Fruit fly (Drosophila melanogaster): ENCODE data around the gene mtm.
A peak's percentile ranks its signal among the peaks of the same experiment; 100 is the strongest.

mtm gene

dm6 chr2L:6073894-6074293 lies 37.1 kb upstream of the mtm start:
- TF ChIP-seq rn (GFP tag; IDR thresholded peaks at IDR 0.05) (no peak), CG17806 (tag; optimal IDR thresholded peaks at IDR 0.05) (no peak), Snoo (tag; optimal IDR thresholded peaks at IDR 0.05) (no peak), Ets98B (GFP tag; IDR thresholded peaks at IDR 0.05) (no peak), EcR (GFP tag; optimal IDR thresholded peaks at IDR 0.05) (no peak), CG9948 (tag; optimal IDR thresholded peaks at IDR 0.05) (no peak), CG4496 (GFP tag; IDR thresholded peaks at IDR 0.05) (no peak), CG8301 (tag; optimal IDR thresholded peaks at IDR 0.05) (no peak), D1 (tag; optimal IDR thresholded peaks at IDR 0.05) (no peak), CG34367 (tag; optimal IDR thresholded peaks at IDR 0.05) (no peak), CG10348 (GFP tag; IDR thresholded peaks at IDR 0.05) (no peak), CG8159 (tag; optimal IDR thresholded peaks at IDR 0.05) (no peak), CG13204 (GFP tag; optimal IDR thresholded peaks at IDR 0.05) (no peak), Pif1B (GFP tag; optimal IDR thresholded peaks at IDR 0.05) (no peak), fd96Ca (GFP tag; IDR thresholded peaks at IDR 0.05) (no peak)

dm6 chr2L:6072124-6072523 lies 35.3 kb upstream of the mtm start:
- no peak for TF ChIP-seq Snoo (tag; optimal IDR thresholded peaks at IDR 0.05)
- TF ChIP-seq D1 (tag; optimal IDR thresholded peaks at IDR 0.05), result no peak
- TF ChIP-seq Pif1A (GFP tag; optimal IDR thresholded peaks at IDR 0.05), result no peak
- TF ChIP-seq CG34367 (tag; optimal IDR thresholded peaks at IDR 0.05), result no peak
- no peak for TF ChIP-seq CG10348 (GFP tag; IDR thresholded peaks at IDR 0.05)
- no peak for TF ChIP-seq fd96Ca (GFP tag; IDR thresholded peaks at IDR 0.05)
- TF ChIP-seq CG15710 (tag; optimal IDR thresholded peaks at IDR 0.05), result no peak
- TF ChIP-seq CG9948 (tag; optimal IDR thresholded peaks at IDR 0.05), result no peak
- TF ChIP-seq CG32121 (GFP tag; IDR thresholded peaks at IDR 0.05), result no peak
- TF ChIP-seq CG8159 (tag; optimal IDR thresholded peaks at IDR 0.05), result no peak
- TF ChIP-seq Pif1B (GFP tag; optimal IDR thresholded peaks at IDR 0.05), result no peak
- TF ChIP-seq gl (tag; optimal IDR thresholded peaks at IDR 0.05), result no peak
- no peak for TF ChIP-seq CG14655 (GFP tag; optimal IDR thresholded peaks at IDR 0.05)
- no peak for TF ChIP-seq CG17806 (tag; optimal IDR thresholded peaks at IDR 0.05)
- TF ChIP-seq EcR (GFP tag; optimal IDR thresholded peaks at IDR 0.05), result no peak
- no peak for TF ChIP-seq CG13204 (GFP tag; optimal IDR thresholded peaks at IDR 0.05)

- TF ChIP-seq Pif1A (GFP tag; optimal IDR thresholded peaks at IDR 0.05) (no peak), CG10348 (GFP tag; IDR thresholded peaks at IDR 0.05) (no peak), CG34367 (tag; optimal IDR thresholded peaks at IDR 0.05) (peak; percentile 18), CG17806 (tag; optimal IDR thresholded peaks at IDR 0.05) (peak; percentile 33), CG15710 (tag; optimal IDR thresholded peaks at IDR 0.05) (peak; percentile 50), gl (tag; optimal IDR thresholded peaks at IDR 0.05) (no peak), Ets98B (GFP tag; IDR thresholded peaks at IDR 0.05) (peak; percentile 58; the same call in 1 of the 2 replicates), CG9948 (tag; optimal IDR thresholded peaks at IDR 0.05) (peak; percentile 22), Snoo (tag; optimal IDR thresholded peaks at IDR 0.05) (peak; percentile 49), CG8301 (tag; optimal IDR thresholded peaks at IDR 0.05) (peak; percentile 50), CG12605 (GFP tag; IDR thresholded peaks at IDR 0.05) (0 out of 2 replicates have a peak, but pooled peaks have one; percentile 33), fd96Ca (GFP tag; IDR thresholded peaks at IDR 0.05) (peak; percentile 56; the same call in 1 of the 3 replicates), Pif1B (GFP tag; optimal IDR thresholded peaks at IDR 0.05) (no peak), D1 (tag; optimal IDR thresholded peaks at IDR 0.05) (no peak), CG13204 (GFP tag; optimal IDR thresholded peaks at IDR 0.05) (no peak), CG4496 (GFP tag; IDR thresholded peaks at IDR 0.05) (peak; percentile 76), CG8159 (tag; optimal IDR thresholded peaks at IDR 0.05) (no peak), rn (GFP tag; IDR thresholded peaks at IDR 0.05) (peak; percentile 36; the same call in 1 of the 2 replicates), EcR (GFP tag; optimal IDR thresholded peaks at IDR 0.05) (no peak), CG14655 (GFP tag; optimal IDR thresholded peaks at IDR 0.05) (no peak), CG32121 (GFP tag; IDR thresholded peaks at IDR 0.05) (0 out of 2 replicates have a peak, but pooled peaks have one; percentile 34)
Observed at dm6 chr2L:6070656-6071231, 33.9 kb upstream of the mtm start, which contains the start of the genes CG9154 and Kr-h2. CG9154 (minus strand) TSS chr2L:6070686. Kr-h2 (plus strand) TSS chr2L:6070990.

dm6 chr2L:6068544-6069251 lies 31.9 kb upstream of the mtm start, which contains the start of the genes CG9150 and Pfdn1:
CG9150 (minus strand) TSS chr2L:6068594.
Pfdn1 (plus strand) TSS chr2L:6069079.
- TF ChIP-seq CG32121 (GFP tag; IDR thresholded peaks at IDR 0.05) (no peak), Pif1B (GFP tag; optimal IDR thresholded peaks at IDR 0.05) (no peak), Pif1A (GFP tag; optimal IDR thresholded peaks at IDR 0.05) (no peak), D1 (tag; optimal IDR thresholded peaks at IDR 0.05) (no peak), CG34367 (tag; optimal IDR thresholded peaks at IDR 0.05) (no peak), CG12605 (GFP tag; IDR thresholded peaks at IDR 0.05) (no peak), rn (GFP tag; IDR thresholded peaks at IDR 0.05) (no peak), CG4496 (GFP tag; IDR thresholded peaks at IDR 0.05) (0 out of 3 replicates have a peak, but pooled peaks have one; percentile 19), Ets98B (GFP tag; IDR thresholded peaks at IDR 0.05) (peak; percentile 18; the same call in 1 of the 2 replicates), CG13204 (GFP tag; optimal IDR thresholded peaks at IDR 0.05) (no peak)

- peak; percentile 100 for TF ChIP-seq CG14655 (GFP tag; optimal IDR thresholded peaks at IDR 0.05)
- peak; percentile 99 for TF ChIP-seq CG8301 (tag; optimal IDR thresholded peaks at IDR 0.05)
- TF ChIP-seq CG8159 (tag; optimal IDR thresholded peaks at IDR 0.05), result peak; percentile 99
- peak; percentile 100 for TF ChIP-seq CG4496 (GFP tag; IDR thresholded peaks at IDR 0.05)
- TF ChIP-seq CG17806 (tag; optimal IDR thresholded peaks at IDR 0.05), result peak; percentile 99
- peak; percentile 100 for TF ChIP-seq CG15710 (tag; optimal IDR thresholded peaks at IDR 0.05)
- peak; percentile 100 for TF ChIP-seq Pif1B (GFP tag; optimal IDR thresholded peaks at IDR 0.05)
- TF ChIP-seq EcR (GFP tag; optimal IDR thresholded peaks at IDR 0.05), result peak; percentile 79
- peak; percentile 100 for TF ChIP-seq CG34367 (tag; optimal IDR thresholded peaks at IDR 0.05)
- peak; percentile 97 for TF ChIP-seq CG13204 (GFP tag; optimal IDR thresholded peaks at IDR 0.05)
- TF ChIP-seq CG12605 (GFP tag; IDR thresholded peaks at IDR 0.05), result peak; percentile 100
- peak; percentile 99 for TF ChIP-seq CG32121 (GFP tag; IDR thresholded peaks at IDR 0.05)
- peak; percentile 100 for TF ChIP-seq Snoo (tag; optimal IDR thresholded peaks at IDR 0.05)
- peak; percentile 98 for TF ChIP-seq rn (GFP tag; IDR thresholded peaks at IDR 0.05)
- peak; percentile 98 for TF ChIP-seq CG10348 (GFP tag; IDR thresholded peaks at IDR 0.05)
- TF ChIP-seq Ets98B (GFP tag; IDR thresholded peaks at IDR 0.05), result peak; percentile 99
- peak; percentile 98 for TF ChIP-seq gl (tag; optimal IDR thresholded peaks at IDR 0.05)
- peak; percentile 98 for TF ChIP-seq fd96Ca (GFP tag; IDR thresholded peaks at IDR 0.05)
- peak; percentile 100 for TF ChIP-seq Pif1A (GFP tag; optimal IDR thresholded peaks at IDR 0.05)
- TF ChIP-seq CG9948 (tag; optimal IDR thresholded peaks at IDR 0.05), result peak; percentile 99
- TF ChIP-seq D1 (tag; optimal IDR thresholded peaks at IDR 0.05), result no peak
Observed at dm6 chr2L:6065823-6066222, 29.0 kb upstream of the mtm start, which contains the start of the genes Fbw5 and CG9147. Fbw5 (minus strand) TSS chr2L:6065953. CG9147 (plus strand) TSS chr2L:6065997.
